Worm (Caenorhabditis elegans) whole organism, young adult: ENCODE measurements around the gene chc-1.
"Not testable (repeated sequence)": the region's sequence is repeated elsewhere in the genome, so short reads cannot be mapped to it uniquely, and the experiment has no call there.

Experiments
- F10E7.11 ChIP-seq: sonication (generic microtip); optimal IDR thresholded peaks from 2 replicates; lab custom pipeline; 2017; ENCODE audit warnings: mild to moderate bottlenecking, missing genetic modification characterization, moderate library complexity, missing compliant biosample characterization
- F22D6.2 ChIP-seq: sonication (generic microtip); optimal IDR thresholded peaks from 2 replicates; lab custom pipeline; 2016; ENCODE audit warnings: mild to moderate bottlenecking, missing genetic modification characterization, missing compliant biosample characterization
- F23B12.7 ChIP-seq: sonication (generic microtip); optimal IDR thresholded peaks from 2 replicates; lab custom pipeline; 2017; ENCODE audit warnings: missing genetic modification characterization, mild to moderate bottlenecking, missing compliant biosample characterization, antibody characterized with exemption, moderate library complexity; ENCODE audit not compliant: insufficient read depth
- F49E8.2 ChIP-seq: sonication (generic microtip); optimal IDR thresholded peaks from 3 replicates; lab custom pipeline; 2017; ENCODE audit warnings: missing genetic modification characterization, mild to moderate bottlenecking, missing compliant biosample characterization, antibody characterized with exemption, moderate library complexity; ENCODE audit not compliant: insufficient read depth
- F55B11.4 ChIP-seq: sonication (generic microtip); optimal IDR thresholded peaks from 2 replicates; lab custom pipeline; 2016; ENCODE audit warnings: missing compliant biosample characterization, missing genetic modification characterization, borderline replicate concordance; ENCODE audit not compliant: insufficient read depth
- ZK185.1 ChIP-seq: sonication (generic microtip); optimal IDR thresholded peaks from 2 replicates; lab custom pipeline; 2016; ENCODE audit warnings: mild to moderate bottlenecking, missing genetic modification characterization, missing compliant biosample characterization; ENCODE audit not compliant: poor library complexity, severe bottlenecking
- akir-1 ChIP-seq: fragments of 200-800 bp; sonication (Bioruptor generic); optimal IDR thresholded peaks from 2 replicates; lab custom pipeline; 2018; ENCODE audit warnings: mild to moderate bottlenecking, missing genetic modification characterization, moderate library complexity, missing compliant biosample characterization
- atf-7 ChIP-seq: sonication (generic microtip); optimal IDR thresholded peaks from 2 replicates; lab custom pipeline; 2017; ENCODE audit warnings: mild to moderate bottlenecking, missing genetic modification characterization, missing compliant biosample characterization
- athp-1 ChIP-seq: sonication (generic microtip); optimal IDR thresholded peaks from 2 replicates; lab custom pipeline; 2017; ENCODE audit warnings: mild to moderate bottlenecking, missing genetic modification characterization, missing compliant biosample characterization
- bed-1 ChIP-seq: fragments of 200-800 bp; sonication (Bioruptor generic); IDR thresholded peaks from 2 replicates; pipeline ENCODE4 v1.3.6; 2022; ENCODE audit warnings: missing genetic modification reagents, missing genetic modification characterization, missing compliant biosample characterization
- ccch-3 ChIP-seq: fragments of 200-800 bp; sonication (Bioruptor generic); optimal IDR thresholded peaks from 2 replicates; lab custom pipeline; 2018; ENCODE audit warnings: mild to moderate bottlenecking, missing genetic modification characterization, missing compliant biosample characterization
- cebp-2 ChIP-seq: fragments of 200-800 bp; sonication (Bioruptor generic); IDR thresholded peaks from 2 replicates; pipeline ENCODE4 v1.3.6; 2022; ENCODE audit warnings: missing genetic modification characterization, missing compliant biosample characterization
- dpff-1 ChIP-seq: sonication (generic microtip); optimal IDR thresholded peaks from 2 replicates; lab custom pipeline; 2017; ENCODE audit warnings: mild to moderate bottlenecking, missing genetic modification characterization, missing compliant biosample characterization
- egl-18 ChIP-seq: fragments of 200-800 bp; sonication (Bioruptor generic); IDR thresholded peaks from 2 replicates; pipeline ENCODE4 v1.3.6; 2022; ENCODE audit warnings: missing genetic modification reagents, missing genetic modification characterization, missing compliant biosample characterization
- fkh-3 ChIP-seq: sonication (generic microtip); optimal IDR thresholded peaks from 2 replicates; lab custom pipeline; 2016; ENCODE audit warnings: mild to moderate bottlenecking, missing genetic modification characterization, missing compliant biosample characterization
- lin-26 ChIP-seq: fragments of 200-800 bp; sonication (Bioruptor generic); IDR thresholded peaks from 2 replicates; pipeline ENCODE4 v1.3.6; 2022; ENCODE audit warnings: missing genetic modification reagents, missing genetic modification characterization, missing compliant biosample characterization
- lir-1 ChIP-seq: fragments of 200-800 bp; sonication (Bioruptor generic); conservative IDR thresholded peaks from 2 replicates; pipeline ENCODE4 v1.3.6; 2022; ENCODE audit warnings: missing genetic modification reagents, missing genetic modification characterization, missing compliant biosample characterization
- lsy-27 ChIP-seq: sonication (generic microtip); optimal IDR thresholded peaks from 2 replicates; lab custom pipeline; 2017; ENCODE audit warnings: missing genetic modification characterization, mild to moderate bottlenecking, missing compliant biosample characterization, antibody characterized with exemption, missing genotype, borderline replicate concordance; ENCODE audit not compliant: insufficient read depth
- madf-10 ChIP-seq: sonication (generic microtip); optimal IDR thresholded peaks from 2 replicates; lab custom pipeline; 2016; ENCODE audit warnings: mild to moderate bottlenecking, missing genetic modification characterization, missing compliant biosample characterization
- madf-6 ChIP-seq: fragments of 200-800 bp; sonication (Bioruptor generic); IDR thresholded peaks from 2 replicates; pipeline ENCODE4 v1.3.6; 2022; ENCODE audit warnings: missing genetic modification reagents, missing genetic modification characterization, missing compliant biosample characterization
- mes-4 ChIP-seq: sonication (generic microtip); optimal IDR thresholded peaks from 2 replicates; lab custom pipeline; 2016; ENCODE audit warnings: missing genotype, missing genetic modification characterization, missing compliant biosample characterization
- nfyb-1 ChIP-seq: fragments of 200-800 bp; sonication (Bioruptor generic); IDR thresholded peaks from 2 replicates; pipeline ENCODE4 v1.3.6; 2022; ENCODE audit warnings: missing genetic modification reagents, missing genetic modification characterization, missing compliant biosample characterization
- nhr-179 ChIP-seq: sonication (generic microtip); optimal IDR thresholded peaks from 2 replicates; lab custom pipeline; 2016; ENCODE audit warnings: mild to moderate bottlenecking, missing genetic modification characterization, missing compliant biosample characterization
- pbrm-1 ChIP-seq: fragments of 200-800 bp; sonication (Bioruptor generic); IDR thresholded peaks from 2 replicates; pipeline ENCODE4 v1.3.6; 2022; ENCODE audit warnings: missing genetic modification reagents, missing genetic modification characterization, missing compliant biosample characterization
- rcor-1 ChIP-seq: fragments of 200-800 bp; sonication (Bioruptor generic); IDR thresholded peaks from 2 replicates; pipeline ENCODE4 v1.3.6; 2022; ENCODE audit warnings: missing genetic modification reagents, missing genetic modification characterization, missing compliant biosample characterization
- repo-1 ChIP-seq: sonication (generic microtip); optimal IDR thresholded peaks from 2 replicates; lab custom pipeline; 2017; ENCODE audit warnings: mild to moderate bottlenecking, missing genetic modification characterization, missing compliant biosample characterization
- sdz-38 ChIP-seq: sonication (generic microtip); optimal IDR thresholded peaks from 2 replicates; lab custom pipeline; 2016; ENCODE audit warnings: missing genotype, missing genetic modification characterization, missing compliant biosample characterization
- snpc-1.3 ChIP-seq: sonication (generic microtip); optimal IDR thresholded peaks from 2 replicates; lab custom pipeline; 2017; ENCODE audit warnings: missing genetic modification characterization, mild to moderate bottlenecking, missing compliant biosample characterization, antibody characterized with exemption, moderate library complexity, missing genotype, missing genetic modification reagents; ENCODE audit not compliant: insufficient read depth
- xnd-1 ChIP-seq: sonication (generic microtip); optimal IDR thresholded peaks from 2 replicates; lab custom pipeline; 2016; ENCODE audit warnings: missing genotype, missing genetic modification reagents, missing genetic modification characterization, missing compliant biosample characterization
- ztf-22 ChIP-seq: fragments of 200-800 bp; sonication (Bioruptor generic); optimal IDR thresholded peaks from 2 replicates; lab custom pipeline; 2018; ENCODE audit warnings: mild to moderate bottlenecking, missing genetic modification characterization, moderate library complexity, missing compliant biosample characterization
- ztf-25 ChIP-seq: fragments of 200-800 bp; sonication (Bioruptor generic); IDR thresholded peaks from 2 replicates; pipeline ENCODE4 v1.3.6; 2022; ENCODE audit warnings: missing genetic modification reagents, missing genetic modification characterization, missing compliant biosample characterization
- ztf-28 ChIP-seq: fragments of 200-800 bp; sonication (Bioruptor generic); IDR thresholded peaks from 2 replicates; pipeline ENCODE4 v1.3.6; 2022; ENCODE audit warnings: missing genetic modification reagents, missing genetic modification characterization, missing compliant biosample characterization
- ztf-6 ChIP-seq: fragments of 200-800 bp; sonication (Bioruptor generic); IDR thresholded peaks from 2 replicates; pipeline ENCODE4 v1.3.6; 2022; ENCODE audit warnings: missing genetic modification reagents, missing genetic modification characterization, missing compliant biosample characterization

The chc-1 gene

DNA sequence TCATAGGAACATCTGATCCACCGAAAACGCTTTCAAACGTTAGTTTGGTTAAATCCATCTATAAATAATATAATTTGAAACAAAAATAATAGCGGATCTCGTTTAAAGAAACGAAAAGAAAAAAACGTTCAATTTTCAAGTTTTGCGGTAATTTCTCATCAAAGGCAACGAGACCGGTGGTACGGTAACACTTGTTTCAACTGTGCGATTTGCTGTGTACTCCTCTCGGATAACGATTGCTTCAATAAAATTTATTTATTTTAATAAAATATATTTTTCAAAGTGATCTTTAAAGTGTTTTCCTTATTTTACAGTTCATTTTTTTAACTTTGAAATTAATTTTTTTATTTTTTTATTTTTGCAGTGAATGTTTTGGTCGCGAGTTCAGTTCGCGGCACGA lies 15.0 kb downstream of the chc-1 start, which contains the start of the genes rde-4 and cox-14 (continued):
- TF ChIP-seq ZK185.1 (tag; lab: Kevin White, UChicago) (peak; percentile 39), snpc-1.3 (tag; lab: Kevin White, UChicago) (peak; percentile 48)
- TF ChIP-seq, all 124 proteins: peak for 13

DNA sequence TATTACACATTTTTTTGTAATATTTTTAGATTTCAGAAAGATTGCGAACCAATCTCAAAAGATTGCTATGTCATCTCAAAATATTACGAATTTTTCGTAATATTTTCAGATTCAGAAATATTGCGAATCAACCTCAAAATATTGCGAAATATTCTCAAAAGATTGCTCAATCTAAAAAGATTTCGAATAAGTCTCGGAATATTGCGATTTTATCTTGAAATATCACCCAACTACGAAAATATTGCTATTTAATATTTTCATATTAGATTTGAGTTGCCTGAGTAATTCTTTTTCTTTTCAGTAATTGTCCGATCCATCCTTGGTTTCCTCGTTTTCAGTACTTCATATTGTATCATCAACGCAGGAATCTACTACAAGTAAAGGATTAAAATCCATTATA lies 18.2 kb downstream of the chc-1 start, which contains the start of gene Y70G10A.4:
Y70G10A.4 (plus strand) TSS at position 301 of the 400 bp plus-strand sequence.
- TF ChIP-seq bed-1; egl-18 (GFP tag; lab: Robert Waterston, UW); F22D6.2 (tag; lab: Kevin White, UChicago): not testable (repeated sequence)

- peak; percentile 89 for TF ChIP-seq ZK185.1 (tag; lab: Kevin White, UChicago)
- TF ChIP-seq, all 124 proteins: peak for 1; not testable (repeated sequence) for 123
Measured at ce11 chrIII:10225056-10225455, 21.4 kb downstream of the chc-1 start.

- TF ChIP-seq nhr-179 (tag; lab: Kevin White, UChicago) (no peak), cebp-2 (GFP tag; lab: Robert Waterston, UW) (no peak), ZK185.1 (tag; lab: Kevin White, UChicago) (no peak), ztf-28 (GFP tag; lab: Robert Waterston, UW) (no peak), rcor-1 (no peak), atf-7 (tag; lab: Kevin White, UChicago) (no peak)
Measured at ce11 chrIII:10231641-10232040, 28.0 kb downstream of the chc-1 start.

- TF ChIP-seq F55B11.4 (tag; lab: Kevin White, UChicago): no peak
- TF ChIP-seq F10E7.11: no peak
- no peak for TF ChIP-seq lir-1 (GFP tag; lab: Robert Waterston, UW)
- no peak for TF ChIP-seq nfyb-1
- TF ChIP-seq xnd-1: no peak
- TF ChIP-seq ztf-6 (GFP tag; lab: Robert Waterston, UW): no peak
- no peak for TF ChIP-seq madf-10
- TF ChIP-seq ztf-25 (GFP tag; lab: Robert Waterston, UW): no peak
- TF ChIP-seq cebp-2 (GFP tag; lab: Robert Waterston, UW): no peak
- TF ChIP-seq repo-1 (tag; lab: Kevin White, UChicago): no peak
- no peak for TF ChIP-seq F49E8.2 (tag; lab: Kevin White, UChicago)
- no peak for TF ChIP-seq mes-4 (tag; lab: Kevin White, UChicago)
- no peak for TF ChIP-seq madf-6 (GFP tag; lab: Robert Waterston, UW)
- no peak for TF ChIP-seq akir-1 (GFP tag; lab: Kevin White, UChicago)
- no peak for TF ChIP-seq lin-26 (GFP tag; lab: Robert Waterston, UW)
- TF ChIP-seq atf-7 (tag; lab: Kevin White, UChicago): no peak
Measured at ce11 chrIII:10233979-10234378, 30.4 kb downstream of the chc-1 start, which contains the start of gene paml-1. TSS of gene paml-1 (minus strand) at chrIII:10234079.

- TF ChIP-seq ccch-3: no peak
- no peak for TF ChIP-seq ztf-22 (GFP tag; lab: Kevin White, UChicago)
- TF ChIP-seq lsy-27: no peak
- TF ChIP-seq fkh-3 (tag; lab: Kevin White, UChicago): no peak
- no peak for TF ChIP-seq xnd-1
- no peak for TF ChIP-seq sdz-38 (tag; lab: Kevin White, UChicago)
- TF ChIP-seq athp-1 (tag; lab: Kevin White, UChicago): no peak
- no peak for TF ChIP-seq pbrm-1 (GFP tag; lab: Robert Waterston, UW)
- no peak for TF ChIP-seq dpff-1
- TF ChIP-seq F23B12.7: no peak
Measured at ce11 chrIII:10236291-10236871, 32.8 kb downstream of the chc-1 start.
